Fruit fly (Drosophila melanogaster): ENCODE results near the gene slp2.

DNA sequence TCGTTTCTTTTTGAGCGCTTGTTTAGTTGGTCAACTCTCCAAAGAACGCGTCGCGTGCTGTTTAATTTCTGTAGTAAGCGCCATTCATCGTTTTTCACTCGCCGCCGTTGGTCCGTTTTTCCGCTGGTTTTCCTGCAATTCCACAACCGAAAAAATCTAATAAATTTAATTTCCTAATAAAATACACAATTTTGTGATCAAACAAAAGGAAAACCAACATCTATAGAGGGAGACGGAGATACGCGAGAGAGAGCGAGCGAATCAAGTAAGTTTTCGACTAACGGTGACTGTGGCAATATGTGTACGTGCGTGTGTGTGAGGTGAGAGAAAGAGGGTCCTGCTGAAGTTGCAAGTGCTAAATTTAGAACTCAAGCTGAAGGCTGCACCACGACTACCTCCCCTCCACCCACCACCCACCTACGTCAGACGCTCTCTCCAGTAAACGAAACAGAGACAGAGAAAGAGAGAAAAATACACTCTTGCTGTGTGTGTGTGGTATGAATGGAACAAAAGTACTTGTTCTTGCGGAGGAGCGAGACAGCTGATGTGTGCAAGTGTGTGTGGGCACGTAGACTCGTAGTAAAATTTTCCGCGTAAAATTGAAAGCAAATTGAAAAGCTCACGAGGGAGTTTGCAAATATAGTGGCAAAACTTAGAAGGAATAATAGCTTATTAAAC lies 33.0 kb upstream of the slp2 start, which contains the start of gene Reph:
- TF ChIP-seq EcR (GFP tag; optimal IDR thresholded peaks at IDR 0.05) (no peak), pan (optimal IDR thresholded peaks at IDR 0.05) (no peak), Dll (optimal IDR thresholded peaks at IDR 0.05) (no peak)
